Worm (Caenorhabditis elegans): ENCODE measurements around the gene srd-23.

The srd-23 gene

ce11 chrIV:15214694-15215093 lies 35.0 kb downstream of the srd-23 start:
- no peak for TF ChIP-seq hlh-1 (tag; optimal IDR thresholded peaks at IDR 0.05)
- TF ChIP-seq ham-2 (GFP tag; optimal IDR thresholded peaks at IDR 0.05), result no peak
- no peak for TF ChIP-seq flh-1 (GFP tag; optimal IDR thresholded peaks at IDR 0.05)
- no peak for TF ChIP-seq M03D4.4 (tag; optimal IDR thresholded peaks at IDR 0.05)
- TF ChIP-seq ceh-39 (tag; optimal IDR thresholded peaks at IDR 0.05), result no peak
- no peak for TF ChIP-seq ceh-83 (GFP tag; optimal IDR thresholded peaks at IDR 0.05)
- no peak for TF ChIP-seq ztf-11 (tag; optimal IDR thresholded peaks at IDR 0.05)
- TF ChIP-seq drap-1 (GFP tag; optimal IDR thresholded peaks at IDR 0.05), result no peak
- TF ChIP-seq elt-1 (tag; optimal IDR thresholded peaks at IDR 0.05; ENCODE audit: borderline replicate concordance, insufficient read depth), result no peak
- TF ChIP-seq pha-4 (tag; optimal IDR thresholded peaks at IDR 0.05), result no peak
- TF ChIP-seq mep-1 (tag; optimal IDR thresholded peaks at IDR 0.05), result no peak
- no peak for TF ChIP-seq sptf-1 (tag; optimal IDR thresholded peaks at IDR 0.05)
- no peak for TF ChIP-seq tbx-8 (GFP tag; optimal IDR thresholded peaks at IDR 0.05)
- no peak for TF ChIP-seq sem-2 (GFP tag; optimal IDR thresholded peaks at IDR 0.05)
- no peak for TF ChIP-seq zip-8 (tag; optimal IDR thresholded peaks at IDR 0.05)
- no peak for TF ChIP-seq nhr-237 (tag; optimal IDR thresholded peaks at IDR 0.05)

- no peak for TF ChIP-seq elt-3 (tag; optimal IDR thresholded peaks at IDR 0.05)
- TF ChIP-seq sptf-1 (tag; optimal IDR thresholded peaks at IDR 0.05), result no peak
- TF ChIP-seq ces-1 (GFP tag; optimal IDR thresholded peaks at IDR 0.05), result no peak
These were observed 35.8 kb downstream of the srd-23 start, which contains the start of gene Y40H7A.10 for ce11 chrIV:15215470-15215869. Gene Y40H7A.10, minus strand, starts transcription at chrIV:15215597.

- no peak for TF ChIP-seq ceh-39 (tag; optimal IDR thresholded peaks at IDR 0.05)
- TF ChIP-seq sptf-1 (tag; optimal IDR thresholded peaks at IDR 0.05), result no peak
- no peak for TF ChIP-seq nhr-2 (tag; optimal IDR thresholded peaks at IDR 0.05)
- TF ChIP-seq ces-1 (GFP tag; optimal IDR thresholded peaks at IDR 0.05), result no peak
- no peak for TF ChIP-seq pha-4 (tag; optimal IDR thresholded peaks at IDR 0.05)
- TF ChIP-seq unc-39 (tag; optimal IDR thresholded peaks at IDR 0.05), result no peak
- no peak for TF ChIP-seq nhr-237 (tag; optimal IDR thresholded peaks at IDR 0.05)
- TF ChIP-seq drap-1 (GFP tag; optimal IDR thresholded peaks at IDR 0.05), result no peak
- no peak for TF ChIP-seq nhr-76 (tag; optimal IDR thresholded peaks at IDR 0.05)
- TF ChIP-seq tbx-8 (GFP tag; optimal IDR thresholded peaks at IDR 0.05), result no peak
- TF ChIP-seq unc-120 (tag; optimal IDR thresholded peaks at IDR 0.05; ENCODE audit: poor library complexity, severe bottlenecking), result no peak
- no peak for TF ChIP-seq blmp-1 (tag; optimal IDR thresholded peaks at IDR 0.05)
- TF ChIP-seq nhr-12 (tag; optimal IDR thresholded peaks at IDR 0.05), result no peak
- TF ChIP-seq ham-2 (GFP tag; optimal IDR thresholded peaks at IDR 0.05), result no peak
- no peak for TF ChIP-seq lin-13 (tag; optimal IDR thresholded peaks at IDR 0.05)
- no peak for TF ChIP-seq unc-62 (GFP tag; optimal IDR thresholded peaks at IDR 0.05)
- no peak for TF ChIP-seq ztf-11 (tag; optimal IDR thresholded peaks at IDR 0.05)
- TF ChIP-seq cnd-1 (tag; optimal IDR thresholded peaks at IDR 0.05), result no peak
- TF ChIP-seq mab-5 (tag; optimal IDR thresholded peaks at IDR 0.05), result no peak
These were observed 40.5 kb downstream of the srd-23 start, which contains the start of gene Y40H7A.11 for ce11 chrIV:15220253-15220652. Gene Y40H7A.11, minus strand, starts transcription at chrIV:15220353.

All from whole organism, mixed stage, embryonic.